Fruit fly (Drosophila melanogaster) whole organism, embryonic: ENCODE measurements around the gene borr.

Source experiments
- Atf-2 ChIP-seq: fragments of 200-800 bp; sonication (Bioruptor generic); optimal IDR thresholded peaks from 2 replicates; lab custom pipeline; 2016; ENCODE audit warnings: missing biosample characterization, missing genetic modification characterization
- Blimp-1 ChIP-seq: fragments of 200-800 bp; sonication (Bioruptor generic); optimal IDR thresholded peaks from 3 replicates; lab custom pipeline; 2018; ENCODE audit warnings: missing biosample characterization, missing genetic modification characterization, mild to moderate bottlenecking, moderate library complexity, missing genetic modification reagents
- CG10959 ChIP-seq: fragments of 200-800 bp; sonication (Bioruptor generic); IDR thresholded peaks from 2 replicates; pipeline ENCODE4 v1.3.6; 2022; ENCODE audit warnings: missing biosample characterization, missing genetic modification characterization
- CG11085 ChIP-seq: fragments of 200-800 bp; sonication (Bioruptor generic); IDR thresholded peaks from 2 replicates; pipeline ENCODE4 v1.3.6; 2022; ENCODE audit warnings: missing biosample characterization, missing genetic modification characterization
- CG12104 ChIP-seq: fragments of 200-800 bp; sonication (Bioruptor generic); optimal IDR thresholded peaks from 3 replicates; lab custom pipeline; 2016; ENCODE audit warnings: missing biosample characterization, missing genetic modification characterization
- CG1233 ChIP-seq: fragments of 200-800 bp; sonication (Bioruptor generic); optimal IDR thresholded peaks from 4 replicates; lab custom pipeline; 2018; ENCODE audit warnings: missing biosample characterization, mild to moderate bottlenecking, missing genetic modification characterization
- CG14014 ChIP-seq: fragments of 200-800 bp; sonication (Bioruptor generic); IDR thresholded peaks from 2 replicates; pipeline ENCODE4 v1.3.6; 2022; ENCODE audit warnings: missing biosample characterization, missing genetic modification characterization
- CG1603 ChIP-seq: fragments of 200-800 bp; sonication (Bioruptor generic); optimal IDR thresholded peaks from 2 replicates; lab custom pipeline; 2019; ENCODE audit warnings: missing biosample characterization, mild to moderate bottlenecking, missing genetic modification characterization, moderate library complexity
- CG1647 ChIP-seq: fragments of 200-800 bp; sonication (Bioruptor generic); optimal IDR thresholded peaks from 3 replicates; lab custom pipeline; 2016; ENCODE audit warnings: missing biosample characterization, missing genetic modification characterization
- CG17361 ChIP-seq: fragments of 200-800 bp; sonication (Bioruptor generic); IDR thresholded peaks from 3 replicates; pipeline ENCODE4 v1.3.6; 2022; ENCODE audit warnings: missing biosample characterization, missing genetic modification characterization
- CG2712 ChIP-seq: fragments of 200-800 bp; optimal IDR thresholded peaks from 3 replicates; lab custom pipeline; 2019; ENCODE audit warnings: missing biosample characterization, mild to moderate bottlenecking, missing genetic modification characterization, moderate library complexity
- CG33213 ChIP-seq: fragments of 200-800 bp; sonication (Bioruptor generic); optimal IDR thresholded peaks from 3 replicates; lab custom pipeline; 2016; ENCODE audit warnings: missing biosample characterization, missing genetic modification characterization
- CG4282 ChIP-seq: fragments of 200-800 bp; sonication (Bioruptor generic); optimal IDR thresholded peaks from 2 replicates; lab custom pipeline; 2016; ENCODE audit warnings: missing biosample characterization, missing genetic modification characterization
- CG5180 ChIP-seq: fragments of 200-800 bp; sonication (Bioruptor generic); optimal IDR thresholded peaks from 3 replicates; lab custom pipeline; 2017; ENCODE audit warnings: missing biosample characterization, missing genetic modification characterization, mild to moderate bottlenecking, moderate library complexity, missing genetic modification reagents
- CG6254 ChIP-seq: fragments of 200-800 bp; sonication (Bioruptor generic); optimal IDR thresholded peaks from 3 replicates; lab custom pipeline; 2017; ENCODE audit warnings: mild to moderate bottlenecking, missing biosample characterization, missing genetic modification reagents, missing genetic modification characterization
- CG6272 ChIP-seq: fragments of 200-800 bp; sonication (Bioruptor generic); IDR thresholded peaks from 2 replicates; pipeline ENCODE4 v1.3.6; 2022; ENCODE audit warnings: missing biosample characterization, missing genetic modification characterization
- CG6689 ChIP-seq: fragments of 200-800 bp; sonication (Bioruptor generic); IDR thresholded peaks from 2 replicates; pipeline ENCODE4 v1.3.6; 2022; ENCODE audit warnings: missing biosample characterization, missing genetic modification characterization
- CG6765 ChIP-seq: fragments of 200-800 bp; sonication (Bioruptor generic); optimal IDR thresholded peaks from 3 replicates; lab custom pipeline; 2017; ENCODE audit warnings: missing biosample characterization, mild to moderate bottlenecking, missing genetic modification characterization
- CG7556 ChIP-seq: fragments of 200-800 bp; sonication (Bioruptor generic); optimal IDR thresholded peaks from 2 replicates; lab custom pipeline; 2017; ENCODE audit warnings: missing biosample characterization, mild to moderate bottlenecking, missing genetic modification characterization
- CG7928 ChIP-seq: fragments of 200-800 bp; sonication (Bioruptor generic); optimal IDR thresholded peaks from 2 replicates; lab custom pipeline; 2017; ENCODE audit warnings: missing biosample characterization, mild to moderate bottlenecking, missing genetic modification characterization
- CG8765 ChIP-seq: fragments of 200-800 bp; sonication (Bioruptor generic); IDR thresholded peaks from 2 replicates; pipeline ENCODE4 v1.3.6; 2022; ENCODE audit warnings: missing biosample characterization, missing genetic modification characterization
- CG9817 ChIP-seq: fragments of 200-800 bp; sonication (Bioruptor generic); optimal IDR thresholded peaks from 2 replicates; lab custom pipeline; 2018; ENCODE audit warnings: missing biosample characterization, mild to moderate bottlenecking, missing genetic modification characterization, moderate library complexity
- CG9876 ChIP-seq: fragments of 200-800 bp; sonication (Bioruptor generic); optimal IDR thresholded peaks from 2 replicates; lab custom pipeline; 2016; ENCODE audit warnings: missing biosample characterization, missing genetic modification characterization
- D19B ChIP-seq: fragments of 200-800 bp; sonication (Bioruptor generic); optimal IDR thresholded peaks from 2 replicates; lab custom pipeline; 2017; ENCODE audit warnings: missing biosample characterization, mild to moderate bottlenecking, missing genetic modification characterization
- Dip2 ChIP-seq: fragments of 200-800 bp; sonication (Bioruptor generic); IDR thresholded peaks from 2 replicates; pipeline ENCODE4 v1.3.6; 2022; ENCODE audit warnings: missing biosample characterization, missing genetic modification characterization
- ERR ChIP-seq: fragments of 200-800 bp; sonication (Bioruptor generic); optimal IDR thresholded peaks from 2 replicates; lab custom pipeline; 2016; ENCODE audit warnings: missing biosample characterization, missing genetic modification characterization
- Gsc ChIP-seq: fragments of 200-800 bp; sonication (Bioruptor generic); IDR thresholded peaks from 2 replicates; pipeline ENCODE4 v1.3.6; 2022; ENCODE audit warnings: missing biosample characterization, missing genetic modification characterization
- Hand ChIP-seq: fragments of 200-800 bp; sonication (Bioruptor generic); optimal IDR thresholded peaks from 2 replicates; lab custom pipeline; 2017; ENCODE audit warnings: mild to moderate bottlenecking, missing biosample characterization, missing genetic modification reagents, missing genetic modification characterization
- Hsf ChIP-seq: fragments of 200-800 bp; sonication (Bioruptor generic); optimal IDR thresholded peaks from 3 replicates; lab custom pipeline; 2016; ENCODE audit warnings: missing biosample characterization, missing genetic modification characterization
- Mes4 ChIP-seq: fragments of 200-800 bp; sonication (Bioruptor generic); optimal IDR thresholded peaks from 2 replicates; lab custom pipeline; 2016; ENCODE audit warnings: missing biosample characterization, missing genetic modification characterization
- Rfx ChIP-seq: fragments of 200-800 bp; sonication (Bioruptor generic); IDR thresholded peaks from 2 replicates; pipeline ENCODE4 v1.3.6; 2022; ENCODE audit warnings: missing biosample characterization, missing genetic modification characterization
- Spps ChIP-seq: fragments of 200-800 bp; sonication (Bioruptor generic); optimal IDR thresholded peaks from 2 replicates; lab custom pipeline; 2018; ENCODE audit warnings: missing biosample characterization, mild to moderate bottlenecking, missing genetic modification characterization
- Tbp ChIP-seq: fragments of >200 bp; optimal IDR thresholded peaks from 2 replicates; lab custom pipeline; 2018; ENCODE audit warnings: missing biosample characterization, missing genetic modification characterization
- Xbp1 ChIP-seq: fragments of 200-800 bp; sonication (Bioruptor generic); optimal IDR thresholded peaks from 3 replicates; lab custom pipeline; 2016; ENCODE audit warnings: missing biosample characterization, mild to moderate bottlenecking, missing genetic modification characterization
- amos ChIP-seq: fragments of 200-800 bp; sonication (Bioruptor generic); IDR thresholded peaks from 2 replicates; pipeline ENCODE4 v1.3.6; 2022; ENCODE audit warnings: missing biosample characterization, missing genetic modification characterization; ENCODE audit not compliant: partially characterized antibody
- ash1 ChIP-seq: fragments of 200-800 bp; sonication (Bioruptor generic); optimal IDR thresholded peaks from 2 replicates; lab custom pipeline; 2018; ENCODE audit warnings: missing biosample characterization, mild to moderate bottlenecking, missing genetic modification characterization
- az2 ChIP-seq: fragments of 200-800 bp; sonication (Bioruptor generic); optimal IDR thresholded peaks from 3 replicates; lab custom pipeline; 2016; ENCODE audit warnings: missing biosample characterization, missing genetic modification characterization
- dmrt99B ChIP-seq: fragments of 200-800 bp; sonication (Bioruptor generic); optimal IDR thresholded peaks from 2 replicates; lab custom pipeline; 2018; ENCODE audit warnings: missing biosample characterization, mild to moderate bottlenecking, missing genetic modification characterization, moderate library complexity
- dysf ChIP-seq: fragments of 200-800 bp; sonication (Bioruptor generic); IDR thresholded peaks from 3 replicates; pipeline ENCODE4 v1.3.6; 2022; ENCODE audit warnings: missing biosample characterization, missing genetic modification characterization
- ham ChIP-seq: fragments of 200-800 bp; sonication (Bioruptor generic); IDR thresholded peaks from 2 replicates; pipeline ENCODE4 v1.3.6; 2022; ENCODE audit warnings: missing biosample characterization, missing genetic modification characterization
- hb ChIP-seq: fragments of 200-800 bp; sonication (Bioruptor generic); IDR thresholded peaks from 3 replicates; pipeline ENCODE4 v1.3.6; 2022; ENCODE audit warnings: missing biosample characterization, missing genetic modification characterization; ENCODE audit not compliant: partially characterized antibody
- hth ChIP-seq: fragments of >200 bp; optimal IDR thresholded peaks from 2 replicates; lab custom pipeline; 2017; ENCODE audit warnings: inconsistent platforms
- knrl ChIP-seq: fragments of 200-800 bp; sonication (Bioruptor generic); IDR thresholded peaks from 3 replicates; pipeline ENCODE4 v1.3.6; 2022; ENCODE audit warnings: missing biosample characterization, missing genetic modification characterization; ENCODE audit not compliant: partially characterized antibody
- nmo ChIP-seq: fragments of 200-800 bp; sonication (Bioruptor generic); optimal IDR thresholded peaks from 2 replicates; lab custom pipeline; 2018; ENCODE audit warnings: missing biosample characterization, mild to moderate bottlenecking, missing genetic modification characterization, moderate library complexity
- odd ChIP-seq: fragments of 200-800 bp; sonication (Bioruptor generic); optimal IDR thresholded peaks from 2 replicates; lab custom pipeline; 2017; ENCODE audit warnings: missing biosample characterization, mild to moderate bottlenecking, missing genetic modification characterization
- onecut ChIP-seq: fragments of 200-800 bp; sonication (Bioruptor generic); IDR thresholded peaks from 2 replicates; pipeline ENCODE4 v1.3.6; 2022; ENCODE audit warnings: missing biosample characterization, missing genetic modification characterization
- slp2 ChIP-seq: fragments of 200-800 bp; sonication (Bioruptor generic); optimal IDR thresholded peaks from 2 replicates; lab custom pipeline; 2016; ENCODE audit warnings: missing biosample characterization, missing genetic modification characterization
- sug ChIP-seq: fragments of 200-800 bp; optimal IDR thresholded peaks from 2 replicates; lab custom pipeline; 2019; ENCODE audit warnings: missing biosample characterization, mild to moderate bottlenecking, missing genetic modification characterization, moderate library complexity
- toy ChIP-seq: fragments of 200-800 bp; sonication (Bioruptor generic); IDR thresholded peaks from 2 replicates; pipeline ENCODE4 v1.3.6; 2022; ENCODE audit warnings: missing biosample characterization, missing genetic modification characterization
- unc-4 ChIP-seq: fragments of 200-800 bp; sonication (Bioruptor generic); IDR thresholded peaks from 2 replicates; pipeline ENCODE4 v1.3.6; 2022; ENCODE audit warnings: missing biosample characterization, missing genetic modification characterization; ENCODE audit not compliant: partially characterized antibody

Gene borr

DNA sequence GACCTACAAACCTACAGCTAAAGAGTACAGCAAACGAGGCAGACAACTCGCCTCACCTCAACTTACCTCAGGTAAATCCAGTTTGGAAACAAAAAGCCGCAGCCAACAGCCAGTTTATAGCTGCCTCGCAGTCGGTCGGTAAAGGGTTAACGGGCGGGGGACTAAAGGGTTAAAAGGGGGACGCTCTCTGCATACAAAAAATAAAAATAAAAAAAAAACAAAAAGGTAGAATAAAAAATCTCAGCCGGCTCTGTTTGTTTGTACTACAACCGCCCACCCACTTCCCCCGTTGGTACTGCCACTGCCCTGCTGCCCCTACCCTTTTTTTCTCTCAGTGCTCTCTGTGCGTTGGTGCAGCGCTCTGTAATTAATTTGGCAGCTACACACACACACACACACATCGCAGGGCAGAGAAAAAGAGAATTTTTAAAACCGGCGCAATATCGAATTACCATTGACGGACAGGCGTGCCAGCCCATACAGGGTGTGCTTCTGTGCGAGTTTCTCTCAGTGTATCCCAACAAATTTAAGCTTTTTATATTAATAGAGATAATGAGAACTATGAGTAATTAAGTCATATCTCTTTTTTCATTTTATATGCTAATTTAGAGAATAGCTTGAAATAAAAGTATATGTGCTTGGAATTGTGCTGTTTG is 28.4 kb downstream of the borr start (continued):
- TF ChIP-seq CG1233 (no peak), CG33213 (GFP tag; lab: Kevin White, UChicago) (no peak), slp2 (no peak), Mes4 (GFP tag; lab: Kevin White, UChicago) (no peak), amos (GFP tag; lab: Robert Waterston, UW) (no peak), toy (GFP tag; lab: Robert Waterston, UW) (no peak), hb (GFP tag; lab: Robert Waterston, UW) (no peak), dysf (peak; percentile 71; the same call in 2 of the 3 replicates), odd (GFP tag; lab: Kevin White, UChicago) (no peak), CG6765 (GFP tag; lab: Kevin White, UChicago) (no peak), ash1 (GFP tag; lab: Kevin White, UChicago) (no peak), sug (tag; lab: Kevin White, UChicago) (no peak), CG17361 (GFP tag; lab: Robert Waterston, UW) (no peak), CG12104 (GFP tag; lab: Kevin White, UChicago) (no peak), ERR (no peak), CG8765 (GFP tag; lab: Robert Waterston, UW) (no peak), CG2712 (peak; percentile 2), Xbp1 (GFP tag; lab: Kevin White, UChicago) (peak; percentile 60), CG6689 (GFP tag; lab: Robert Waterston, UW) (peak; percentile 75), CG1647 (no peak), ham (0 out of 2 replicates have a peak, but pooled peaks have one; percentile 33), unc-4 (GFP tag; lab: Robert Waterston, UW) (no peak), CG10959 (peak; percentile 46; the same call in 1 of the 2 replicates), CG4282 (GFP tag; lab: Kevin White, UChicago) (no peak), Atf-2 (GFP tag; lab: Kevin White, UChicago) (no peak), CG7928 (GFP tag; lab: Kevin White, UChicago) (no peak), CG9817 (peak; percentile 2), CG7556 (GFP tag; lab: Kevin White, UChicago) (no peak), CG14014 (peak; percentile 60; the same call in 1 of the 2 replicates), Spps (tag; lab: Kevin White, UChicago) (no peak), CG9876 (GFP tag; lab: Kevin White, UChicago) (no peak), Hand (GFP tag; lab: Kevin White, UChicago) (no peak), CG6272 (GFP tag; lab: Robert Waterston, UW) (peak; percentile 52), D19B (no peak), CG5180 (GFP tag; lab: Kevin White, UChicago) (no peak), Gsc (GFP tag; lab: Robert Waterston, UW) (no peak), nmo (GFP tag; lab: Kevin White, UChicago) (peak; percentile 38), az2 (peak; percentile 17), dmrt99B (peak; percentile 58), CG1603 (tag; lab: Kevin White, UChicago) (no peak), Rfx (GFP tag; lab: Robert Waterston, UW) (peak; percentile 83), Tbp (GFP tag; lab: Kevin White, UChicago) (no peak), Blimp-1 (peak; percentile 35), onecut (peak; percentile 36; the same call in 1 of the 2 replicates), hth (lab: Kevin White, UChicago) (no peak), CG6254 (GFP tag; lab: Kevin White, UChicago) (no peak), Hsf (no peak), Dip2 (no peak), knrl (GFP tag; lab: Robert Waterston, UW) (no peak), CG11085 (peak; percentile 22; the same call in 1 of the 2 replicates)
